Worm (Caenorhabditis elegans) whole organism, young adult: Measurements from ENCODE around the gene emb-1.

Source experiments
- B0019.2 ChIP-seq: fragments of 200-800 bp; sonication (Bioruptor generic); conservative IDR thresholded peaks from 2 replicates; pipeline ENCODE4 v1.3.6; 2022; ENCODE audit warnings: missing genetic modification reagents, missing genetic modification characterization, missing compliant biosample characterization
- ceh-100 ChIP-seq: fragments of 200-800 bp; sonication (Bioruptor generic); IDR thresholded peaks from 2 replicates; pipeline ENCODE4 v1.3.6; 2022; ENCODE audit warnings: missing genetic modification reagents, missing genetic modification characterization, missing compliant biosample characterization
- hlh-26 ChIP-seq: fragments of 200-800 bp; sonication (Bioruptor generic); conservative IDR thresholded peaks from 2 replicates; pipeline ENCODE4 v1.3.6; 2022; ENCODE audit warnings: missing genetic modification reagents, missing genetic modification characterization, missing compliant biosample characterization
- lin-40 ChIP-seq: sonication (generic microtip); optimal IDR thresholded peaks from 2 replicates; lab custom pipeline; 2016; ENCODE audit warnings: missing genetic modification characterization, mild to moderate bottlenecking, missing compliant biosample characterization, missing genotype, missing genetic modification reagents
- repo-1 ChIP-seq: sonication (generic microtip); optimal IDR thresholded peaks from 2 replicates; lab custom pipeline; 2017; ENCODE audit warnings: mild to moderate bottlenecking, missing genetic modification characterization, missing compliant biosample characterization

DNA sequence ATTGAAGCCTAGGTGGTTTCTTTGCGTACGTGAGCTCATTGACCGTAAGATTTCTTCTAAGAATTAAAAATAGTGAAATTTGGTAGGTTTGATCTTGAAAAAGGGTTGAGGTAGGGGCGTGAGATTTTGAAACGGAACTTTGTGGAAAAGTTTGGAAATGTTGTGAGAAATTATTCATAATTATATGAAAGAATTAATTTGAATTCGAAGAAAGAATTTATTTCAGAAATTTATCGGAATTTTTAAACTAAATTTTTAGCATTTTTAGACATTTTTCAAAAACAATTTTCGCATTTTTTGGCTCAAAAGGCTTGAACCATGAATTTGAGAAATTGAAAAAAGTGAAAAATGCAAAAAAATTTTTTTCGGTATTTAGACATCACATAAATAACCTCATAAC lies 40.9 kb downstream of the emb-1 start:
- no peak for TF ChIP-seq B0019.2 (GFP tag; lab: Robert Waterston, UW)
- no peak for TF ChIP-seq ceh-100 (GFP tag; lab: Robert Waterston, UW)
- no peak for TF ChIP-seq repo-1
- no peak for TF ChIP-seq hlh-26
- TF ChIP-seq lin-40, result no peak
